Worm (Caenorhabditis elegans) whole organism, dauer: Measurements from ENCODE around the gene srh-279.

ENCODE experiments used
- unc-62 ChIP-seq: sonication (generic microtip); optimal IDR thresholded peaks from 2 replicates; lab custom pipeline; 2017; ENCODE audit warnings: missing biosample characterization, missing genetic modification reagents, missing genetic modification characterization

Gene srh-279

ce11 chrV:16175757-16176156, 16.5 kb upstream of the srh-279 start, which contains the start of gene cyp-33D1:
TSS of gene cyp-33D1 (minus strand) at chrV:16175857.
- TF ChIP-seq unc-62 (GFP tag; lab: Kevin White, UChicago): no peak

DNA sequence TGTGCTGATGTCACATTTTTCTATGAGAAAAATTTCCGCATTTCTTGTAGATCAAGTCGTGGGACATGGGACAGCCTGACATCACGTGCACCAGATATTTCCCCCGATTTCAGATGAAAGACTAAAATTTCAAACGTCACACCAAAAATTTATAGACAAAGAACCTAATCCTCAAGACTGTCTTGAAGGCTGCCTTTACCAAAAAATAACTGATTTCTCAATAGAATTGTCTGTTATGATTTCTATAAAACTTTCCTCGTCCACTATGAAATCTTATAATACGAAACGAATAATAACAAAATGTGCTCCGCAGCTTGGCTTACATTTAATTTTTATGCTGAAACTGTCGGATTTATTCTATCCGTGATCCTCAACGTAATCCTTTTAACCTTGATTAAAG, 11.9 kb upstream of the srh-279 start, which contains the start of gene str-106:
str-106 (plus strand) TSS at position 301 of the 400 bp plus-strand sequence.
- no peak for TF ChIP-seq unc-62 (GFP tag; lab: Kevin White, UChicago)

DNA sequence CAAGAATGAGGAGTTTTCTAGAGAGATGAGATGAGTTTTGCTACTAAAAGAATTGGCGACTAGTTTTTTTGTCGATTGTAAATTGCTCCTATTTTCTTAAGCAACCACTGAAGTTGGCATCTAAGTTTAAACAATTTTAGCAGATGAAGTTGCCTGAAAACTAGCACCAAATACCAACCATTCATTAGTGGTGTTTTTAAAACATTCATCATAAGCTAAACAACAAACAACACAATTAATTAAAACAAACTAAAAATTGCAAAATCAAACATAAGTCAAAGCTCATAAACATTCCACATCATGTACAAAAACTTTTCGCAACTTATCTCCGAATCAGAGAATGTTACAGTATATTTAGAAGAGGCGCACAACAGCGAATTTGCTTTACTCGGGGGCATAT, 10.1 kb upstream of the srh-279 start, which contains the start of gene srz-13:
srz-13 (plus strand) TSS at position 301 of the 400 bp plus-strand sequence.
- no peak for TF ChIP-seq unc-62 (GFP tag; lab: Kevin White, UChicago)

DNA sequence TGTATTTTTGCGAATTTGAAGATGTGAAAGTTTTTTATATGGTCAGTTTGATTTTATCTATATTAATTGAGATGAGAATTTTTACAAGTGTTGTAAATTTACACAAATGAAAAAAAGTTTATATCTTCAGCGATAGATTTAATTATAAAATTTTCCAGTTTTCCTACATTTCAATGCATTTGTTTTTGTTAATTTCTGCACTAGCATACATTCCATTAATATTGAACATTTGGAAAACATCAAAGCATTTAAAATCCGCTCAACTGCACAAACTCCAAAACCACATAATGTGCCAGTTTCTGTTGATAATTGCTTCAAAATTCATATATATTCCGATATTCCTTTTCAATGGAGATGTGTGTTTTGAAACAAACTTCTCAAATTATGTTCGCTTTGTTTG, 9.3 kb upstream of the srh-279 start, which contains the start of gene srh-277:
srh-277 (plus strand) TSS at position 301 of the 400 bp plus-strand sequence.
- TF ChIP-seq unc-62 (GFP tag; lab: Kevin White, UChicago): no peak

ce11 chrV:16183357-16183756, 8.9 kb upstream of the srh-279 start, which contains the start of gene srz-14:
TSS of gene srz-14 (plus strand) at chrV:16183657.
- TF ChIP-seq unc-62 (GFP tag; lab: Kevin White, UChicago): no peak

- TF ChIP-seq unc-62 (GFP tag; lab: Kevin White, UChicago): no peak
These were observed 1.7 kb upstream of the srh-279 start, which contains the start of gene srh-281 for ce11 chrV:16190485-16190884. TSS of gene srh-281 (plus strand) at chrV:16190785.

- TF ChIP-seq unc-62 (GFP tag; lab: Kevin White, UChicago): no peak
These were observed 2.4 kb downstream of the srh-279 start, which contains the start of gene rabr-4 for ce11 chrV:16194639-16195038. TSS of gene rabr-4 (plus strand) at chrV:16194939.

ce11 chrV:16195379-16195778, 3.2 kb downstream of the srh-279 start, which contains the start of gene rabr-3:
TSS of gene rabr-3 (plus strand) at chrV:16195679.
- no peak for TF ChIP-seq unc-62 (GFP tag; lab: Kevin White, UChicago)

DNA sequence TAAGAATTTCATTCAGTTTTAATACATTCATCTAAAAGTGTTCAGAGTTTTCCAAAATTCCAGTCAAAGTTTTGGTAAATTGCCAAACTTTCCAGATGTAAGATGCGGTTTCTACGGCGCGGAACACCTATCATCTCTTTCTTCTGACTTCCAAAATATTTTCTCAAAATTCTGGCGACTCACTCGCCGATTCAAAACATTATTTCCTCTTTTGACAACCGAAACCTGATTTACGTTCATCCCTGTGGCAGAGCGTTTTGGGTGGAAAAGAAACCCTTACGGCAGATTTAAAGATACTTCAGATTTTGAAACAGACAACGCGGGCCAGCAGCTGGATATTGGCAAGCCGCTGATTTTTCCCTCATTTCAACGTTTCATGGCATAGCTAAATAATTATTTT, 5.8 kb downstream of the srh-279 start, which contains the start of gene F11A5.5:
F11A5.5 (plus strand) TSS at position 301 of the 400 bp plus-strand sequence.
- no peak for TF ChIP-seq unc-62 (GFP tag; lab: Kevin White, UChicago)

ce11 chrV:16201730-16202129, 9.5 kb downstream of the srh-279 start, which contains the start of gene F11A5.17:
TSS of gene F11A5.17 (plus strand) at chrV:16202030.
- TF ChIP-seq unc-62 (GFP tag; lab: Kevin White, UChicago): no peak

ce11 chrV:16202618-16203017, 10.4 kb downstream of the srh-279 start, which contains the start of gene F11A5.18:
TSS of gene F11A5.18 (plus strand) at chrV:16202918.
- no peak for TF ChIP-seq unc-62 (GFP tag; lab: Kevin White, UChicago)

- TF ChIP-seq unc-62 (GFP tag; lab: Kevin White, UChicago): no peak
These were observed 12.7 kb downstream of the srh-279 start, which contains the start of gene irld-26 for ce11 chrV:16204888-16205287. TSS of gene irld-26 (plus strand) at chrV:16205188.

ce11 chrV:16209837-16210236, 17.6 kb downstream of the srh-279 start, which contains the start of gene oac-15:
TSS of gene oac-15 (minus strand) at chrV:16209937.
- no peak for TF ChIP-seq unc-62 (GFP tag; lab: Kevin White, UChicago)

ce11 chrV:16210257-16211002, 18.2 kb downstream of the srh-279 start, which contains the start of gene F11A5.16:
TSS of gene F11A5.16 (plus strand) at chrV:16210952.
- TF ChIP-seq unc-62 (GFP tag; lab: Kevin White, UChicago): no peak

- no peak for TF ChIP-seq unc-62 (GFP tag; lab: Kevin White, UChicago)
These were observed 19.5 kb downstream of the srh-279 start for ce11 chrV:16211713-16212112.

- no peak for TF ChIP-seq unc-62 (GFP tag; lab: Kevin White, UChicago)
These were observed 21.1 kb downstream of the srh-279 start for ce11 chrV:16213323-16213722.
